Worm (Caenorhabditis elegans): Measurements from ENCODE around the gene F57A8.6.

F57A8.6 gene

ce11 chrV:10031384-10032171 lies 42.1 kb downstream of the F57A8.6 start:
- TF ChIP-seq sea-1 (GFP tag; conservative IDR thresholded peaks at IDR 0.05) (no peak), hmg-4 (GFP tag; optimal IDR thresholded peaks at IDR 0.05) (no peak), pes-1 (GFP tag; IDR thresholded peaks at IDR 0.05) (peak; percentile 26; the same call in 1 of the 2 replicates), B0310.2 (tag; optimal IDR thresholded peaks at IDR 0.05) (no peak), hmbx-1 (tag; optimal IDR thresholded peaks at IDR 0.05) (no peak), aly-1 (tag; optimal IDR thresholded peaks at IDR 0.05) (no peak), ceh-13 (GFP tag; optimal IDR thresholded peaks at IDR 0.05) (no peak), tbx-37 (GFP tag; conservative IDR thresholded peaks at IDR 0.05) (peak; percentile 57; the same call in 1 of the 2 replicates), F13C5.2 (tag; optimal IDR thresholded peaks at IDR 0.05) (peak; percentile 12)

- TF ChIP-seq ceh-36 (tag; optimal IDR thresholded peaks at IDR 0.05) (no peak), tbx-11 (GFP tag; IDR thresholded peaks at IDR 0.05) (no peak), aly-1 (tag; optimal IDR thresholded peaks at IDR 0.05) (no peak), sea-1 (GFP tag; conservative IDR thresholded peaks at IDR 0.05) (no peak), hnd-1 (tag; optimal IDR thresholded peaks at IDR 0.05) (no peak), tbx-37 (GFP tag; conservative IDR thresholded peaks at IDR 0.05) (no peak), ets-7 (tag; optimal IDR thresholded peaks at IDR 0.05) (no peak), flt-1 (GFP tag; IDR thresholded peaks at IDR 0.05) (no peak), hmbx-1 (tag; optimal IDR thresholded peaks at IDR 0.05) (no peak), B0310.2 (tag; optimal IDR thresholded peaks at IDR 0.05) (no peak), F13C5.2 (tag; optimal IDR thresholded peaks at IDR 0.05) (no peak), pes-1 (GFP tag; IDR thresholded peaks at IDR 0.05) (no peak), tra-4 (tag; optimal IDR thresholded peaks at IDR 0.05) (no peak), hmg-4 (GFP tag; optimal IDR thresholded peaks at IDR 0.05) (no peak), scrt-1 (GFP tag; IDR thresholded peaks at IDR 0.05) (no peak), ama-1 (optimal IDR thresholded peaks at IDR 0.05) (no peak), ceh-13 (GFP tag; optimal IDR thresholded peaks at IDR 0.05) (no peak)
These were observed 42.7 kb downstream of the F57A8.6 start, which contains the start of gene acl-2 for ce11 chrV:10030992-10031383. TSS of gene acl-2 (minus strand) at chrV:10031092.

ce11 chrV:10023062-10023536 lies 50.6 kb downstream of the F57A8.6 start:
- TF ChIP-seq ets-7 (tag; optimal IDR thresholded peaks at IDR 0.05): no peak
- no peak for TF ChIP-seq ceh-36 (tag; optimal IDR thresholded peaks at IDR 0.05)
- TF ChIP-seq scrt-1 (GFP tag; IDR thresholded peaks at IDR 0.05): no peak
- no peak for TF ChIP-seq tra-4 (tag; optimal IDR thresholded peaks at IDR 0.05)
- no peak for TF ChIP-seq hnd-1 (tag; optimal IDR thresholded peaks at IDR 0.05)
- TF ChIP-seq sea-1 (GFP tag; conservative IDR thresholded peaks at IDR 0.05): no peak
- no peak for TF ChIP-seq tbx-37 (GFP tag; conservative IDR thresholded peaks at IDR 0.05)
- no peak for TF ChIP-seq aly-1 (tag; optimal IDR thresholded peaks at IDR 0.05)
- no peak for TF ChIP-seq flt-1 (GFP tag; IDR thresholded peaks at IDR 0.05)
- no peak for TF ChIP-seq F13C5.2 (tag; optimal IDR thresholded peaks at IDR 0.05)
- no peak for TF ChIP-seq ceh-13 (GFP tag; optimal IDR thresholded peaks at IDR 0.05)
- no peak for TF ChIP-seq tbx-11 (GFP tag; IDR thresholded peaks at IDR 0.05)

Data from whole organism, early embryonic.